Worm (Caenorhabditis elegans) whole organism, young adult: ENCODE measurements around the gene T24A6.20.

ENCODE experiments used
- B0019.2 ChIP-seq: fragments of 200-800 bp; sonication (Bioruptor generic); conservative IDR thresholded peaks from 2 replicates; pipeline ENCODE4 v1.3.6; 2022; ENCODE audit warnings: missing genetic modification reagents, missing genetic modification characterization, missing compliant biosample characterization
- F49E8.2 ChIP-seq: sonication (generic microtip); optimal IDR thresholded peaks from 3 replicates; lab custom pipeline; 2017; ENCODE audit warnings: missing genetic modification characterization, mild to moderate bottlenecking, missing compliant biosample characterization, antibody characterized with exemption, moderate library complexity; ENCODE audit not compliant: insufficient read depth
- ekl-4 ChIP-seq: fragments of 200-800 bp; sonication (Bioruptor generic); IDR thresholded peaks from 2 replicates; pipeline ENCODE4 v1.3.6; 2022; ENCODE audit warnings: missing genetic modification reagents, missing genetic modification characterization, missing compliant biosample characterization

DNA sequence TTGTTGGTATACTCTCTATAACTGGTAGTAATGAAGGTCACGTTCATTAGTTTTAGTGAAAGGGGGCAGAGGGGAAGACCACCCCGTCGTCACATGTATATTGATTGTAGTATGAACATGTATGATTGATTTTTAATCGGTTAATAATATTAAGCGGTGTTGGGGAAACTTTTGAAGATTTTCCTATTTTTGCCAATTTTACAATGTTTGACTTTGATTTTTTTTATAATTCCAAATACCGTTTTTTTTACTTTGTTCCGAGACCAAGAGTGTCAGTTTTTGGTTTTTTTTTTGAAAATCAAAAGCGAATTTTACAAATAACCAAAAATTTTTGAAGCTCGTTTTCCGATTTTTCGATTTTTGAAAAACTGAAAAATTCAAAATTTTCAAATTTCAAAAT lies 17.7 kb upstream of the T24A6.20 start, which contains the start of gene nhr-221:
- TF ChIP-seq B0019.2 (GFP tag; lab: Robert Waterston, UW) (no peak), ekl-4 (no peak), F49E8.2 (tag; lab: Kevin White, UChicago) (no peak)
